Worm (Caenorhabditis elegans): ENCODE measurements around the gene gkow-1.

Gene gkow-1

ce11 chrIV:10342361-10342706 lies 15.6 kb upstream of the gkow-1 start (continued):
- TF ChIP-seq ceh-63 (GFP tag; optimal IDR thresholded peaks at IDR 0.05) = no peak
- TF ChIP-seq nhr-19 (GFP tag; conservative IDR thresholded peaks at IDR 0.05) = peak; percentile 47
- TF ChIP-seq irx-1 (tag; optimal IDR thresholded peaks at IDR 0.05) = no peak
- TF ChIP-seq unc-98 (GFP tag; IDR thresholded peaks at IDR 0.05) = no peak
- TF ChIP-seq nhr-28 (tag; optimal IDR thresholded peaks at IDR 0.05) = no peak
- no peak for TF ChIP-seq aly-2 (tag; optimal IDR thresholded peaks at IDR 0.05)
- no peak for TF ChIP-seq ceh-88 (GFP tag; IDR thresholded peaks at IDR 0.05)
- TF ChIP-seq elt-3 (tag; optimal IDR thresholded peaks at IDR 0.05) = peak in 3 of 6 experiments; percentile 39 to 90 (median 60)
- TF ChIP-seq jun-1 (tag; optimal IDR thresholded peaks at IDR 0.05) = peak; percentile 87
- TF ChIP-seq dsc-1 (tag; optimal IDR thresholded peaks at IDR 0.05) = peak; percentile 64
- no peak for TF ChIP-seq ceh-8 (GFP tag; optimal IDR thresholded peaks at IDR 0.05)
- TF ChIP-seq fkh-4 (tag; optimal IDR thresholded peaks at IDR 0.05; ENCODE audit: borderline replicate concordance) = no peak
- peak; percentile 46 for TF ChIP-seq C16A3.4 (tag; optimal IDR thresholded peaks at IDR 0.05)
- TF ChIP-seq nhr-71 (tag; optimal IDR thresholded peaks at IDR 0.05) = peak; percentile 85
- peak; percentile 15 for TF ChIP-seq hpl-2 (GFP tag; optimal IDR thresholded peaks at IDR 0.05)
- no peak for TF ChIP-seq zag-1 (tag; optimal IDR thresholded peaks at IDR 0.05)
- TF ChIP-seq tbx-2 (tag; optimal IDR thresholded peaks at IDR 0.05) = peak; percentile 9
- peak in 1 of 3 experiments; percentile 5 for TF ChIP-seq dpl-1 (GFP tag; optimal IDR thresholded peaks at IDR 0.05)
- no peak for TF ChIP-seq ets-5 (GFP tag; IDR thresholded peaks at IDR 0.05)
- peak; percentile 32 for TF ChIP-seq sox-4 (tag; optimal IDR thresholded peaks at IDR 0.05)
- no peak for TF ChIP-seq Y116A8C.19 (tag; optimal IDR thresholded peaks at IDR 0.05; ENCODE audit: borderline replicate concordance)
- no peak for TF ChIP-seq pag-3 (tag; optimal IDR thresholded peaks at IDR 0.05; ENCODE audit: borderline replicate concordance, insufficient read depth)
- TF ChIP-seq unc-62 (GFP tag; optimal IDR thresholded peaks at IDR 0.05) = no peak
- TF ChIP-seq lin-39 (tag; optimal IDR thresholded peaks at IDR 0.05) = peak; percentile 67
- TF ChIP-seq ama-1 (optimal IDR thresholded peaks at IDR 0.05) = no peak
- no peak for TF ChIP-seq sptf-1 (tag; optimal IDR thresholded peaks at IDR 0.05)
- no peak for TF ChIP-seq ces-1 (GFP tag; optimal IDR thresholded peaks at IDR 0.05)
- peak in 1 of 2 experiments; percentile 50 for TF ChIP-seq lin-35 (GFP tag; optimal IDR thresholded peaks at IDR 0.05)
- TF ChIP-seq egl-13 (tag; optimal IDR thresholded peaks at IDR 0.05) = peak; percentile 75
- TF ChIP-seq grh-1 (GFP tag; IDR thresholded peaks at IDR 0.05) = peak; percentile 31
- TF ChIP-seq unc-130 (tag; optimal IDR thresholded peaks at IDR 0.05) = no peak
- peak; percentile 41 for TF ChIP-seq nhr-11 (tag; optimal IDR thresholded peaks at IDR 0.05)
- no peak for TF ChIP-seq unc-86 (tag; optimal IDR thresholded peaks at IDR 0.05)
- TF ChIP-seq hlh-4 (tag; optimal IDR thresholded peaks at IDR 0.05) = no peak
- no peak for TF ChIP-seq vab-15 (tag; optimal IDR thresholded peaks at IDR 0.05)
- no peak for TF ChIP-seq ceh-90 (tag; optimal IDR thresholded peaks at IDR 0.05)
- peak; percentile 47 for TF ChIP-seq snu-23 (GFP tag; optimal IDR thresholded peaks at IDR 0.05)
- no peak for TF ChIP-seq C34B4.2 (tag; optimal IDR thresholded peaks at IDR 0.05)
- TF ChIP-seq ztf-11 (tag; optimal IDR thresholded peaks at IDR 0.05) = no peak
- no peak for TF ChIP-seq tlp-1 (tag; optimal IDR thresholded peaks at IDR 0.05)
- peak in 1 of 2 experiments; percentile 45 for TF ChIP-seq egl-27 (tag; optimal IDR thresholded peaks at IDR 0.05)
- TF ChIP-seq C04F5.9 (tag; optimal IDR thresholded peaks at IDR 0.05) = no peak
- TF ChIP-seq unc-30 (tag; optimal IDR thresholded peaks at IDR 0.05) = no peak
- no peak for TF ChIP-seq fkh-10 (GFP tag; optimal IDR thresholded peaks at IDR 0.05)
- TF ChIP-seq ceh-82 (tag; optimal IDR thresholded peaks at IDR 0.05) = peak in 1 of 3 experiments; percentile 40
- no peak for TF ChIP-seq nhr-84 (tag; optimal IDR thresholded peaks at IDR 0.05)
- peak; percentile 98 for TF ChIP-seq blmp-1 (tag; optimal IDR thresholded peaks at IDR 0.05)
- TF ChIP-seq fos-1 (tag; optimal IDR thresholded peaks at IDR 0.05) = peak; percentile 63
- TF ChIP-seq nhr-77 (tag; optimal IDR thresholded peaks at IDR 0.05) = peak; percentile 39
- peak; percentile 71 for TF ChIP-seq rnt-1 (tag; optimal IDR thresholded peaks at IDR 0.05)
- peak; percentile 51 for TF ChIP-seq skn-1 (tag; optimal IDR thresholded peaks at IDR 0.05)
- TF ChIP-seq F16B12.6 (tag; optimal IDR thresholded peaks at IDR 0.05) = no peak
- no peak for TF ChIP-seq isw-1 (GFP tag; IDR thresholded peaks at IDR 0.05)
- no peak for TF ChIP-seq nhr-237 (tag; optimal IDR thresholded peaks at IDR 0.05)
- TF ChIP-seq mef-2 (tag; optimal IDR thresholded peaks at IDR 0.05) = no peak
